Fruit fly (Drosophila melanogaster) whole organism, embryonic: ENCODE data around the gene Rad1.
A peak's percentile ranks its signal among the peaks of the same experiment; 100 is the strongest.

ENCODE experiments used
- Bgb ChIP-seq: fragments of 200-800 bp; sonication (Bioruptor generic); IDR thresholded peaks from 2 replicates; pipeline ENCODE4 v1.3.6; 2022; ENCODE audit warnings: missing biosample characterization, missing genetic modification characterization; ENCODE audit not compliant: partially characterized antibody
- CG10431 ChIP-seq: fragments of 200-800 bp; sonication (Bioruptor generic); optimal IDR thresholded peaks from 3 replicates; lab custom pipeline; 2018; ENCODE audit warnings: missing biosample characterization, mild to moderate bottlenecking, missing genetic modification characterization
- CG10565 ChIP-seq: fragments of 200-800 bp; sonication (Bioruptor generic); optimal IDR thresholded peaks from 3 replicates; lab custom pipeline; 2016; ENCODE audit warnings: missing biosample characterization, mild to moderate bottlenecking, missing genetic modification characterization
- CG11085 ChIP-seq: fragments of 200-800 bp; sonication (Bioruptor generic); IDR thresholded peaks from 2 replicates; pipeline ENCODE4 v1.3.6; 2022; ENCODE audit warnings: missing biosample characterization, missing genetic modification characterization
- CG11093 ChIP-seq: fragments of 200-800 bp; sonication (Bioruptor generic); IDR thresholded peaks from 3 replicates; pipeline ENCODE4 v1.3.6; 2022; ENCODE audit warnings: missing biosample characterization, missing genetic modification characterization
- CG12219 ChIP-seq: fragments of 200-800 bp; sonication (Bioruptor generic); optimal IDR thresholded peaks from 3 replicates; lab custom pipeline; 2018; ENCODE audit warnings: missing biosample characterization, mild to moderate bottlenecking, missing genetic modification characterization
- CG16813 ChIP-seq: fragments of 200-800 bp; sonication (Bioruptor generic); IDR thresholded peaks from 3 replicates; pipeline ENCODE4 v1.3.6; 2022; ENCODE audit warnings: missing biosample characterization, missing genetic modification characterization; ENCODE audit not compliant: partially characterized antibody
- CG1792 ChIP-seq: fragments of 200-800 bp; sonication (Bioruptor generic); optimal IDR thresholded peaks from 2 replicates; lab custom pipeline; 2016; ENCODE audit warnings: missing biosample characterization, missing genetic modification characterization
- CG2120 ChIP-seq: fragments of 200-800 bp; sonication (Bioruptor generic); optimal IDR thresholded peaks from 3 replicates; lab custom pipeline; 2016; ENCODE audit warnings: missing biosample characterization, missing genetic modification characterization
- CG32772 ChIP-seq: fragments of 200-800 bp; sonication (Bioruptor generic); IDR thresholded peaks from 2 replicates; pipeline ENCODE4 v1.3.6; 2022; ENCODE audit warnings: missing biosample characterization, missing genetic modification characterization
- CG33213 ChIP-seq: fragments of 200-800 bp; sonication (Bioruptor generic); optimal IDR thresholded peaks from 3 replicates; lab custom pipeline; 2016; ENCODE audit warnings: missing biosample characterization, missing genetic modification characterization
- CG43689 ChIP-seq: fragments of 200-800 bp; sonication (Bioruptor generic); IDR thresholded peaks from 2 replicates; pipeline ENCODE4 v1.3.6; 2022; ENCODE audit warnings: missing biosample characterization, missing genetic modification characterization
- CG4730 ChIP-seq: fragments of 200-800 bp; sonication (Bioruptor generic); IDR thresholded peaks from 2 replicates; pipeline ENCODE4 v1.3.6; 2022; ENCODE audit warnings: missing biosample characterization, missing genetic modification characterization
- CG6175 ChIP-seq: fragments of 200-800 bp; sonication (Bioruptor generic); IDR thresholded peaks from 3 replicates; pipeline ENCODE4 v1.3.6; 2022; ENCODE audit warnings: missing biosample characterization, missing genetic modification characterization
- CG6765 ChIP-seq: fragments of 200-800 bp; sonication (Bioruptor generic); optimal IDR thresholded peaks from 3 replicates; lab custom pipeline; 2017; ENCODE audit warnings: missing biosample characterization, mild to moderate bottlenecking, missing genetic modification characterization
- CG6813 ChIP-seq: fragments of 200-800 bp; sonication (Bioruptor generic); optimal IDR thresholded peaks from 2 replicates; lab custom pipeline; 2017; ENCODE audit warnings: missing biosample characterization, missing genetic modification characterization, mild to moderate bottlenecking, moderate library complexity, missing genetic modification reagents
- CG7357 ChIP-seq: fragments of 200-800 bp; sonication (Bioruptor generic); IDR thresholded peaks from 3 replicates; pipeline ENCODE4 v1.3.6; 2022; ENCODE audit warnings: missing biosample characterization, missing genetic modification characterization
- CG8478 ChIP-seq: fragments of >200 bp; optimal IDR thresholded peaks from 2 replicates; lab custom pipeline; 2018
- ERR ChIP-seq: fragments of 200-800 bp; sonication (Bioruptor generic); optimal IDR thresholded peaks from 2 replicates; lab custom pipeline; 2016; ENCODE audit warnings: missing biosample characterization, missing genetic modification characterization
- Fer3 ChIP-seq: fragments of 200-800 bp; sonication (Bioruptor generic); optimal IDR thresholded peaks from 2 replicates; lab custom pipeline; 2018; ENCODE audit warnings: missing biosample characterization, mild to moderate bottlenecking, missing genetic modification characterization, moderate library complexity
- H2.0 ChIP-seq: fragments of 200-800 bp; sonication (Bioruptor generic); IDR thresholded peaks from 2 replicates; pipeline ENCODE4 v1.3.6; 2022; ENCODE audit warnings: missing biosample characterization, missing genetic modification characterization
- NK7.1 ChIP-seq: fragments of 200-800 bp; sonication (Bioruptor generic); optimal IDR thresholded peaks from 3 replicates; lab custom pipeline; 2016; ENCODE audit warnings: missing biosample characterization, missing genetic modification characterization
- Pdp1 ChIP-seq, 2 experiments: fragments of 200-800 bp; sonication (Bioruptor generic); optimal IDR thresholded peaks; 3 replicates each; lab custom pipeline; 2016; ENCODE audit warnings: missing biosample characterization in 2 of 2, missing genetic modification characterization in 2 of 2, mild to moderate bottlenecking in 1 of 2, moderate library complexity in 1 of 2
- Six4 ChIP-seq: fragments of 200-800 bp; sonication (Bioruptor generic); optimal IDR thresholded peaks from 2 replicates; lab custom pipeline; 2016; ENCODE audit warnings: missing biosample characterization, missing genetic modification characterization
- Sry-β ChIP-seq: fragments of 200-800 bp; sonication (Bioruptor generic); optimal IDR thresholded peaks from 2 replicates; lab custom pipeline; 2018; ENCODE audit warnings: missing biosample characterization, mild to moderate bottlenecking, missing genetic modification characterization, moderate library complexity
- ap ChIP-seq: fragments of 200-800 bp; sonication (Bioruptor generic); IDR thresholded peaks from 2 replicates; pipeline ENCODE4 v1.3.6; 2022; ENCODE audit warnings: missing biosample characterization, missing genetic modification characterization
- ato ChIP-seq: fragments of 200-800 bp; sonication (Bioruptor generic); IDR thresholded peaks from 2 replicates; pipeline ENCODE4 v1.3.6; 2022; ENCODE audit warnings: missing biosample characterization, missing genetic modification characterization; ENCODE audit not compliant: partially characterized antibody
- dpn ChIP-seq, 2 experiments: fragments of 200-800 bp; sonication (Bioruptor generic); optimal IDR thresholded peaks; 3 replicates each; lab custom pipeline; 2016; ENCODE audit warnings: missing biosample characterization in 2 of 2, missing genetic modification characterization in 2 of 2
- gfzf ChIP-seq: fragments of 200-800 bp; sonication (Bioruptor generic); optimal IDR thresholded peaks from 2 replicates; lab custom pipeline; 2016; ENCODE audit warnings: missing biosample characterization, mild to moderate bottlenecking, missing genetic modification characterization, moderate library complexity
- grau ChIP-seq: fragments of 200-800 bp; optimal IDR thresholded peaks from 3 replicates; lab custom pipeline; 2019; ENCODE audit warnings: missing biosample characterization, mild to moderate bottlenecking, missing genetic modification characterization, moderate library complexity
- hkb ChIP-seq, 2 experiments: fragments of 200-800 bp in 1 of 2; fragments of >200 bp in 1 of 2; sonication (Bioruptor generic) in 1 of 2; IDR thresholded peaks in 1 of 2; optimal IDR thresholded peaks in 1 of 2; 2 replicates each; pipeline versions ENCODE4 v1.3.6 to Lab custom; 2017 to 2022; ENCODE audit warnings: missing biosample characterization in 1 of 2, missing genetic modification characterization in 1 of 2
- ken ChIP-seq: fragments of 200-800 bp; sonication (Bioruptor generic); IDR thresholded peaks from 3 replicates; pipeline ENCODE4 v1.3.6; 2022; ENCODE audit warnings: missing biosample characterization, missing genetic modification characterization
- nau ChIP-seq: fragments of 200-800 bp; sonication (Bioruptor generic); optimal IDR thresholded peaks from 3 replicates; lab custom pipeline; 2017; ENCODE audit warnings: missing biosample characterization, mild to moderate bottlenecking, missing genetic modification characterization, missing genetic modification reagents
- nmo ChIP-seq: fragments of 200-800 bp; sonication (Bioruptor generic); optimal IDR thresholded peaks from 2 replicates; lab custom pipeline; 2018; ENCODE audit warnings: missing biosample characterization, mild to moderate bottlenecking, missing genetic modification characterization, moderate library complexity
- nom ChIP-seq: fragments of 200-800 bp; sonication (Bioruptor generic); optimal IDR thresholded peaks from 2 replicates; lab custom pipeline; 2017; ENCODE audit warnings: missing biosample characterization, missing genetic modification characterization, mild to moderate bottlenecking, moderate library complexity, missing genetic modification reagents
- onecut ChIP-seq: fragments of 200-800 bp; sonication (Bioruptor generic); IDR thresholded peaks from 2 replicates; pipeline ENCODE4 v1.3.6; 2022; ENCODE audit warnings: missing biosample characterization, missing genetic modification characterization
- repo ChIP-seq: fragments of 200-800 bp; sonication (Bioruptor generic); optimal IDR thresholded peaks from 2 replicates; lab custom pipeline; 2016; ENCODE audit warnings: missing biosample characterization, missing genetic modification characterization
- salm ChIP-seq: fragments of 200-800 bp; sonication (Bioruptor generic); optimal IDR thresholded peaks from 2 replicates; lab custom pipeline; 2018; ENCODE audit warnings: missing biosample characterization, mild to moderate bottlenecking, missing genetic modification characterization
- sens ChIP-seq: fragments of 200-800 bp; sonication (Bioruptor generic); peaks from one replicate; lab custom pipeline; 2016; ENCODE audit warnings: missing biosample characterization, missing genetic modification characterization
- seq ChIP-seq: fragments of 200-800 bp; sonication (Bioruptor generic); IDR thresholded peaks from 2 replicates; pipeline ENCODE4 v1.3.6; 2022; ENCODE audit warnings: missing biosample characterization, missing genetic modification characterization
- tgo ChIP-seq: fragments of 200-800 bp; sonication (Bioruptor generic); IDR thresholded peaks from 3 replicates; pipeline ENCODE4 v1.3.6; 2022; ENCODE audit warnings: missing biosample characterization, missing genetic modification characterization
- tio ChIP-seq: fragments of 200-800 bp; sonication (Bioruptor generic); optimal IDR thresholded peaks from 2 replicates; lab custom pipeline; 2017; ENCODE audit warnings: missing biosample characterization, missing genetic modification characterization, inconsistent platforms
- toy ChIP-seq: fragments of 200-800 bp; sonication (Bioruptor generic); IDR thresholded peaks from 2 replicates; pipeline ENCODE4 v1.3.6; 2022; ENCODE audit warnings: missing biosample characterization, missing genetic modification characterization
- tup ChIP-seq: fragments of 200-800 bp; sonication (Bioruptor generic); optimal IDR thresholded peaks from 2 replicates; lab custom pipeline; 2016; ENCODE audit warnings: missing biosample characterization, mild to moderate bottlenecking, missing genetic modification characterization, moderate library complexity
- twi ChIP-seq: fragments of 200-800 bp; optimal IDR thresholded peaks from 2 replicates; lab custom pipeline; 2019; ENCODE audit warnings: missing biosample characterization, mild to moderate bottlenecking, missing genetic modification characterization, moderate library complexity
- zf30C ChIP-seq: fragments of 200-800 bp; sonication (Bioruptor generic); optimal IDR thresholded peaks from 3 replicates; lab custom pipeline; 2018; ENCODE audit warnings: missing biosample characterization, mild to moderate bottlenecking, missing genetic modification characterization

Rad1 gene

dm6 chr2L:2585285-2585684 lies 10.4 kb upstream of the Rad1 start, which contains the start of gene Drp1 (continued):
- TF ChIP-seq tio (GFP tag; lab: Kevin White, UChicago) (no peak), dpn (GFP tag; optimal IDR thresholded peaks at IDR 0.05; lab: Kevin White, UChicago) (peak; percentile 70 to 74), nmo (GFP tag; lab: Kevin White, UChicago) (peak; percentile 40), toy (GFP tag; lab: Robert Waterston, UW) (no peak), Fer3 (peak; percentile 33), CG10431 (GFP tag; lab: Kevin White, UChicago) (no peak), CG16813 (GFP tag; lab: Robert Waterston, UW) (peak; percentile 75), CG1792 (peak; percentile 30), NK7.1 (GFP tag; lab: Kevin White, UChicago) (no peak), ato (GFP tag; lab: Robert Waterston, UW) (peak; percentile 61), CG6813 (GFP tag; lab: Kevin White, UChicago) (no peak), gfzf (GFP tag; lab: Kevin White, UChicago) (peak; percentile 27), CG2120 (GFP tag; lab: Kevin White, UChicago) (peak; percentile 83), CG7357 (GFP tag; lab: Robert Waterston, UW) (no peak), CG12219 (GFP tag; lab: Kevin White, UChicago) (no peak), ERR (GFP tag; lab: Kevin White, UChicago) (peak; percentile 65), nau (no peak), twi (tag; lab: Kevin White, UChicago) (no peak), CG43689 (GFP tag; lab: Robert Waterston, UW) (no peak), Six4 (GFP tag; lab: Kevin White, UChicago) (peak; percentile 33), CG32772 (GFP tag; lab: Robert Waterston, UW) (peak; percentile 37; the same call in 1 of the 2 replicates), repo (GFP tag; lab: Kevin White, UChicago) (peak; percentile 53), CG11085 (GFP tag; lab: Robert Waterston, UW) (peak; percentile 52; the same call in 1 of the 2 replicates), seq (GFP tag; lab: Robert Waterston, UW) (no peak), salm (tag; lab: Kevin White, UChicago) (no peak), tup (no peak), Sry-β (GFP tag; lab: Kevin White, UChicago) (no peak), H2.0 (GFP tag; lab: Robert Waterston, UW) (peak; percentile 34; the same call in 1 of the 2 replicates), CG33213 (GFP tag; lab: Kevin White, UChicago) (peak; percentile 84), ken (GFP tag; lab: Robert Waterston, UW) (peak; percentile 77), CG4730 (GFP tag; lab: Robert Waterston, UW) (no peak), CG10565 (GFP tag; lab: Kevin White, UChicago) (no peak), CG8478 (lab: Kevin White, UChicago) (no peak), CG6175 (GFP tag; lab: Robert Waterston, UW) (no peak), ap (GFP tag; lab: Robert Waterston, UW) (no peak)

- no peak for TF ChIP-seq Bgb (GFP tag; lab: Robert Waterston, UW)
- peak; percentile 54 for TF ChIP-seq zf30C
- TF ChIP-seq CG11093 (GFP tag; lab: Robert Waterston, UW), result peak; percentile 6; the same call in 1 of the 3 replicates
- no peak for TF ChIP-seq tgo (GFP tag; lab: Robert Waterston, UW)
- no peak for TF ChIP-seq hkb (optimal IDR thresholded peaks at IDR 0.05; lab: Kevin White, UChicago)
- 0 out of 2 replicates have a peak, but pooled peaks have one; percentile 16 for TF ChIP-seq hkb (GFP tag; IDR thresholded peaks at IDR 0.05; lab: Robert Waterston, UW)
- TF ChIP-seq Pdp1 (GFP tag; optimal IDR thresholded peaks at IDR 0.05; lab: Kevin White, UChicago), result peak in 1 of 2 experiments; percentile 89
- peak; percentile 61 for TF ChIP-seq grau (tag; lab: Kevin White, UChicago)
- TF ChIP-seq onecut (GFP tag; lab: Robert Waterston, UW), result peak; percentile 79
- TF ChIP-seq nom (GFP tag; lab: Kevin White, UChicago), result peak; percentile 44
- TF ChIP-seq CG6765 (GFP tag; lab: Kevin White, UChicago), result no peak
- TF ChIP-seq sens (GFP tag; lab: Kevin White, UChicago), result peak; percentile 32
Measured at dm6 chr2L:2584461-2585056, 9.7 kb upstream of the Rad1 start.
